Fruit fly (Drosophila melanogaster) whole organism, embryonic: Measurements from ENCODE around the gene lin-52.

Source experiments
- Ada2b ChIP-seq: fragments of 200-800 bp; sonication (Bioruptor generic); IDR thresholded peaks from 2 replicates; pipeline ENCODE4 v1.3.6; 2022; ENCODE audit warnings: missing biosample characterization, missing genetic modification characterization
- Atf3 ChIP-seq: fragments of 200-800 bp; sonication (Bioruptor generic); optimal IDR thresholded peaks from 3 replicates; lab custom pipeline; 2016; ENCODE audit warnings: missing biosample characterization, missing genetic modification characterization
- B-H1 ChIP-seq: fragments of 200-800 bp; sonication (Bioruptor generic); IDR thresholded peaks from 3 replicates; pipeline ENCODE4 v1.3.6; 2022; ENCODE audit warnings: missing biosample characterization, missing genetic modification characterization
- Bteb2 ChIP-seq: fragments of 200-800 bp; sonication (Bioruptor generic); optimal IDR thresholded peaks from 2 replicates; lab custom pipeline; 2016; ENCODE audit warnings: missing biosample characterization, missing genetic modification characterization
- CG10267 ChIP-seq: fragments of 200-800 bp; sonication (Bioruptor generic); optimal IDR thresholded peaks from 2 replicates; lab custom pipeline; 2018; ENCODE audit warnings: missing biosample characterization, mild to moderate bottlenecking, missing genetic modification characterization, moderate library complexity
- CG10462 ChIP-seq: fragments of 200-800 bp; sonication (Bioruptor generic); optimal IDR thresholded peaks from 2 replicates; lab custom pipeline; 2016; ENCODE audit warnings: missing biosample characterization, missing genetic modification characterization
- CG11093 ChIP-seq: fragments of 200-800 bp; sonication (Bioruptor generic); IDR thresholded peaks from 3 replicates; pipeline ENCODE4 v1.3.6; 2022; ENCODE audit warnings: missing biosample characterization, missing genetic modification characterization
- CG11247 ChIP-seq: fragments of 200-800 bp; sonication (Bioruptor generic); IDR thresholded peaks from 2 replicates; pipeline ENCODE4 v1.3.6; 2022; ENCODE audit warnings: missing biosample characterization, missing genetic modification characterization
- CG12155 ChIP-seq: fragments of 200-800 bp; sonication (Bioruptor generic); optimal IDR thresholded peaks from 3 replicates; lab custom pipeline; 2016; ENCODE audit warnings: missing biosample characterization, missing genetic modification characterization
- CG12659 ChIP-seq: fragments of 200-800 bp; sonication (Bioruptor generic); optimal IDR thresholded peaks from 3 replicates; lab custom pipeline; 2017; ENCODE audit warnings: mild to moderate bottlenecking, missing biosample characterization, missing genetic modification reagents, missing genetic modification characterization
- CG13287 ChIP-seq: fragments of 200-800 bp; sonication (Bioruptor generic); IDR thresholded peaks from 2 replicates; pipeline ENCODE4 v1.3.6; 2022; ENCODE audit warnings: missing biosample characterization, missing genetic modification characterization; ENCODE audit not compliant: partially characterized antibody
- CG1647 ChIP-seq: fragments of 200-800 bp; sonication (Bioruptor generic); optimal IDR thresholded peaks from 3 replicates; lab custom pipeline; 2016; ENCODE audit warnings: missing biosample characterization, missing genetic modification characterization
- CG16779 ChIP-seq: fragments of 200-800 bp; sonication (Bioruptor generic); IDR thresholded peaks from 2 replicates; pipeline ENCODE4 v1.3.6; 2022; ENCODE audit warnings: missing biosample characterization, missing genetic modification characterization
- CG17186 ChIP-seq: fragments of 200-800 bp; sonication (Bioruptor generic); optimal IDR thresholded peaks from 3 replicates; lab custom pipeline; 2017; ENCODE audit warnings: missing biosample characterization, missing genetic modification reagents, missing genetic modification characterization
- CG17328 ChIP-seq: fragments of 200-800 bp; sonication (Bioruptor generic); IDR thresholded peaks from 2 replicates; pipeline ENCODE4 v1.3.6; 2022; ENCODE audit warnings: missing biosample characterization, missing genetic modification characterization
- CG17361 ChIP-seq: fragments of 200-800 bp; sonication (Bioruptor generic); IDR thresholded peaks from 3 replicates; pipeline ENCODE4 v1.3.6; 2022; ENCODE audit warnings: missing biosample characterization, missing genetic modification characterization
- CG17385 ChIP-seq: fragments of 200-800 bp; sonication (Bioruptor generic); optimal IDR thresholded peaks from 3 replicates; lab custom pipeline; 2018; ENCODE audit warnings: missing biosample characterization, mild to moderate bottlenecking, missing genetic modification characterization
- CG1792 ChIP-seq: fragments of 200-800 bp; sonication (Bioruptor generic); optimal IDR thresholded peaks from 2 replicates; lab custom pipeline; 2016; ENCODE audit warnings: missing biosample characterization, missing genetic modification characterization
- CG2116 ChIP-seq: fragments of 200-800 bp; sonication (Bioruptor generic); optimal IDR thresholded peaks from 3 replicates; lab custom pipeline; 2018; ENCODE audit warnings: missing biosample characterization, mild to moderate bottlenecking, missing genetic modification characterization
- CG2889 ChIP-seq: fragments of 200-800 bp; sonication (Bioruptor generic); IDR thresholded peaks from 3 replicates; pipeline ENCODE4 v1.3.6; 2022; ENCODE audit warnings: missing biosample characterization, missing genetic modification characterization
- CG33213 ChIP-seq: fragments of 200-800 bp; sonication (Bioruptor generic); optimal IDR thresholded peaks from 3 replicates; lab custom pipeline; 2016; ENCODE audit warnings: missing biosample characterization, missing genetic modification characterization
- CG42726 ChIP-seq: fragments of 200-800 bp; sonication (Bioruptor generic); IDR thresholded peaks from 2 replicates; pipeline ENCODE4 v1.3.6; 2022; ENCODE audit warnings: missing biosample characterization, missing genetic modification characterization; ENCODE audit not compliant: partially characterized antibody
- CG5180 ChIP-seq: fragments of 200-800 bp; sonication (Bioruptor generic); optimal IDR thresholded peaks from 3 replicates; lab custom pipeline; 2017; ENCODE audit warnings: missing biosample characterization, missing genetic modification characterization, mild to moderate bottlenecking, moderate library complexity, missing genetic modification reagents
- CG6854 ChIP-seq: fragments of 200-800 bp; sonication (Bioruptor generic); optimal IDR thresholded peaks from 3 replicates; lab custom pipeline; 2017; ENCODE audit warnings: missing biosample characterization, mild to moderate bottlenecking, missing genetic modification characterization
- CG9876 ChIP-seq: fragments of 200-800 bp; sonication (Bioruptor generic); optimal IDR thresholded peaks from 2 replicates; lab custom pipeline; 2016; ENCODE audit warnings: missing biosample characterization, missing genetic modification characterization
- Camta ChIP-seq: fragments of 200-800 bp; sonication (Bioruptor generic); optimal IDR thresholded peaks from 2 replicates; lab custom pipeline; 2016; ENCODE audit warnings: missing biosample characterization, missing genetic modification characterization
- Chrac-16 ChIP-seq: fragments of 200-800 bp; sonication (Bioruptor generic); optimal IDR thresholded peaks from 3 replicates; lab custom pipeline; 2016; ENCODE audit warnings: missing biosample characterization, missing genetic modification characterization
- Dip3 ChIP-seq: fragments of 200-800 bp; sonication (Bioruptor generic); optimal IDR thresholded peaks from 3 replicates; lab custom pipeline; 2016; ENCODE audit warnings: missing biosample characterization, missing genetic modification characterization
- Dp ChIP-seq: fragments of 200-800 bp; sonication (Bioruptor generic); optimal IDR thresholded peaks from 2 replicates; lab custom pipeline; 2018; ENCODE audit warnings: missing biosample characterization, mild to moderate bottlenecking, missing genetic modification characterization, moderate library complexity
- Gug ChIP-seq: fragments of 200-800 bp; sonication (Bioruptor generic); IDR thresholded peaks from 4 replicates; pipeline ENCODE4 v1.3.6; 2022; ENCODE audit warnings: missing biosample characterization, missing genetic modification characterization
- NFAT ChIP-seq: fragments of 200-800 bp; sonication (Bioruptor generic); IDR thresholded peaks from 2 replicates; pipeline ENCODE4 v1.3.6; 2022; ENCODE audit warnings: missing biosample characterization, missing genetic modification characterization
- NK7.1 ChIP-seq: fragments of 200-800 bp; sonication (Bioruptor generic); optimal IDR thresholded peaks from 3 replicates; lab custom pipeline; 2016; ENCODE audit warnings: missing biosample characterization, missing genetic modification characterization
- Rx ChIP-seq: fragments of 200-800 bp; sonication (Bioruptor generic); IDR thresholded peaks from 2 replicates; pipeline ENCODE4 v1.3.6; 2022; ENCODE audit warnings: missing biosample characterization, missing genetic modification characterization
- Sox102F ChIP-seq: fragments of 200-800 bp; sonication (Bioruptor generic); optimal IDR thresholded peaks from 2 replicates; lab custom pipeline; 2018; ENCODE audit warnings: missing biosample characterization, mild to moderate bottlenecking, missing genetic modification characterization, moderate library complexity
- TFAM ChIP-seq: fragments of 200-800 bp; sonication (Bioruptor generic); optimal IDR thresholded peaks from 2 replicates; lab custom pipeline; 2017; ENCODE audit warnings: missing biosample characterization, missing genetic modification characterization, inconsistent platforms
- Trl ChIP-seq, 3 experiments: fragments of >200 bp in 2 of 3; fragments of 200-800 bp in 1 of 3; sonication (Bioruptor generic) in 1 of 3; optimal IDR thresholded peaks; 2 replicates in 1 of 3; 3 replicates in 2 of 3; lab custom pipeline; 2016 to 2017; ENCODE audit warnings: missing biosample characterization in 1 of 3, missing genetic modification characterization in 1 of 3
- Vsx1 ChIP-seq: fragments of 200-800 bp; sonication (Bioruptor generic); optimal IDR thresholded peaks from 2 replicates; lab custom pipeline; 2017; ENCODE audit warnings: missing biosample characterization, mild to moderate bottlenecking, missing genetic modification characterization, missing genetic modification reagents
- az2 ChIP-seq: fragments of 200-800 bp; sonication (Bioruptor generic); optimal IDR thresholded peaks from 3 replicates; lab custom pipeline; 2016; ENCODE audit warnings: missing biosample characterization, missing genetic modification characterization
- chn ChIP-seq: fragments of 200-800 bp; sonication (Bioruptor generic); optimal IDR thresholded peaks from 2 replicates; lab custom pipeline; 2016; ENCODE audit warnings: missing biosample characterization, missing genetic modification characterization
- crc ChIP-seq: fragments of 200-800 bp; sonication (Bioruptor generic); optimal IDR thresholded peaks from 2 replicates; lab custom pipeline; 2016; ENCODE audit warnings: missing biosample characterization, missing genetic modification characterization
- dysf ChIP-seq: fragments of 200-800 bp; sonication (Bioruptor generic); IDR thresholded peaks from 3 replicates; pipeline ENCODE4 v1.3.6; 2022; ENCODE audit warnings: missing biosample characterization, missing genetic modification characterization
- fd102C ChIP-seq: fragments of 200-800 bp; sonication (Bioruptor generic); optimal IDR thresholded peaks from 2 replicates; lab custom pipeline; 2018; ENCODE audit warnings: missing biosample characterization, mild to moderate bottlenecking, missing genetic modification characterization, moderate library complexity
- hbn ChIP-seq: fragments of 200-800 bp; sonication (Bioruptor generic); IDR thresholded peaks from 2 replicates; pipeline ENCODE4 v1.3.6; 2022; ENCODE audit warnings: missing biosample characterization, missing genetic modification characterization; ENCODE audit not compliant: partially characterized antibody
- kah ChIP-seq: fragments of 200-800 bp; sonication (Bioruptor generic); optimal IDR thresholded peaks from 2 replicates; lab custom pipeline; 2018; ENCODE audit warnings: missing biosample characterization, mild to moderate bottlenecking, missing genetic modification characterization
- nom ChIP-seq: fragments of 200-800 bp; sonication (Bioruptor generic); optimal IDR thresholded peaks from 2 replicates; lab custom pipeline; 2017; ENCODE audit warnings: missing biosample characterization, missing genetic modification characterization, mild to moderate bottlenecking, moderate library complexity, missing genetic modification reagents
- p53 ChIP-seq: fragments of 200-800 bp; sonication (Bioruptor generic); optimal IDR thresholded peaks from 2 replicates; lab custom pipeline; 2016; ENCODE audit warnings: missing biosample characterization, missing genetic modification characterization
- repo ChIP-seq: fragments of 200-800 bp; sonication (Bioruptor generic); optimal IDR thresholded peaks from 2 replicates; lab custom pipeline; 2016; ENCODE audit warnings: missing biosample characterization, missing genetic modification characterization
- trh ChIP-seq: fragments of 200-800 bp; sonication (Bioruptor generic); optimal IDR thresholded peaks from 2 replicates; lab custom pipeline; 2016; ENCODE audit warnings: missing biosample characterization, missing genetic modification characterization
- tx ChIP-seq: fragments of 200-800 bp; sonication (Bioruptor generic); optimal IDR thresholded peaks from 2 replicates; lab custom pipeline; 2016; ENCODE audit warnings: missing biosample characterization, missing genetic modification characterization
- unc-4 ChIP-seq: fragments of 200-800 bp; sonication (Bioruptor generic); IDR thresholded peaks from 2 replicates; pipeline ENCODE4 v1.3.6; 2022; ENCODE audit warnings: missing biosample characterization, missing genetic modification characterization; ENCODE audit not compliant: partially characterized antibody

The lin-52 gene

dm6 chrX:5737676-5738220 is 17.0 kb downstream of the lin-52 start, which contains the start of gene Snx27 (continued):
- peak; percentile 6 for TF ChIP-seq Camta (GFP tag; lab: Kevin White, UChicago)
- TF ChIP-seq trh (GFP tag; lab: Kevin White, UChicago), result no peak
- TF ChIP-seq Rx (GFP tag; lab: Robert Waterston, UW), result no peak
- no peak for TF ChIP-seq fd102C (GFP tag; lab: Kevin White, UChicago)
- peak; percentile 32 for TF ChIP-seq CG1792
- TF ChIP-seq B-H1, result no peak
- no peak for TF ChIP-seq CG10462 (GFP tag; lab: Kevin White, UChicago)
- TF ChIP-seq Bteb2 (GFP tag; lab: Kevin White, UChicago), result peak; percentile 56
- peak; percentile 16 for TF ChIP-seq az2 (GFP tag; lab: Kevin White, UChicago)
- TF ChIP-seq NFAT, result peak; percentile 52; the same call in 1 of the 2 replicates
- peak; percentile 60 for TF ChIP-seq CG1647 (GFP tag; lab: Kevin White, UChicago)
- TF ChIP-seq Sox102F (GFP tag; lab: Kevin White, UChicago), result peak; percentile 10
- TF ChIP-seq Dp, result peak; percentile 70
- no peak for TF ChIP-seq Atf3 (GFP tag; lab: Kevin White, UChicago)
- no peak for TF ChIP-seq Trl (optimal IDR thresholded peaks at IDR 0.05; lab: Kevin White, UChicago)
- TF ChIP-seq Trl (GFP tag; optimal IDR thresholded peaks at IDR 0.05; lab: Kevin White, UChicago), result peak; percentile 70
- TF ChIP-seq CG13287 (GFP tag; lab: Robert Waterston, UW), result peak; percentile 100
- TF ChIP-seq CG2116 (GFP tag; lab: Kevin White, UChicago), result peak; percentile 93
- peak; percentile 99 for TF ChIP-seq unc-4
- TF ChIP-seq p53 (GFP tag; lab: Kevin White, UChicago), result peak; percentile 75
- TF ChIP-seq Dip3 (GFP tag; lab: Kevin White, UChicago), result peak; percentile 20
- peak; percentile 35 for TF ChIP-seq CG12155 (GFP tag; lab: Kevin White, UChicago)
- peak; percentile 6 for TF ChIP-seq tx (GFP tag; lab: Kevin White, UChicago)
- peak; percentile 12 for TF ChIP-seq crc (GFP tag; lab: Kevin White, UChicago)
- TF ChIP-seq CG16779 (GFP tag; lab: Robert Waterston, UW), result no peak
- peak; percentile 46 for TF ChIP-seq CG9876
- peak; percentile 99 for TF ChIP-seq hbn
- TF ChIP-seq Chrac-16 (GFP tag; lab: Kevin White, UChicago), result peak; percentile 12
- peak; percentile 59; the same call in 1 of the 2 replicates for TF ChIP-seq CG11247 (GFP tag; lab: Robert Waterston, UW)
- TF ChIP-seq CG2889 (GFP tag; lab: Robert Waterston, UW), result no peak
- peak; percentile 17 for TF ChIP-seq CG17385
- peak; percentile 100 for TF ChIP-seq CG42726 (GFP tag; lab: Robert Waterston, UW)
- TF ChIP-seq CG12659, result peak; percentile 87
- peak; percentile 88 for TF ChIP-seq CG17186
- TF ChIP-seq NK7.1 (GFP tag; lab: Kevin White, UChicago), result no peak
- peak; percentile 8 for TF ChIP-seq repo (GFP tag; lab: Kevin White, UChicago)
- TF ChIP-seq CG5180 (GFP tag; lab: Kevin White, UChicago), result no peak
- TF ChIP-seq nom, result peak; percentile 36
- TF ChIP-seq CG17328 (GFP tag; lab: Robert Waterston, UW), result peak; percentile 31; the same call in 1 of the 2 replicates
- TF ChIP-seq CG17361 (GFP tag; lab: Robert Waterston, UW), result 0 out of 3 replicates have a peak, but pooled peaks have one; percentile 15
- peak; percentile 41 for TF ChIP-seq chn (GFP tag; lab: Kevin White, UChicago)
- peak; percentile 46 for TF ChIP-seq CG6854 (GFP tag; lab: Kevin White, UChicago)
- TF ChIP-seq CG33213 (GFP tag; lab: Kevin White, UChicago), result peak; percentile 78
- peak; percentile 58; the same call in 1 of the 4 replicates for TF ChIP-seq Gug (GFP tag; lab: Robert Waterston, UW)
- peak; percentile 14 for TF ChIP-seq Vsx1 (GFP tag; lab: Kevin White, UChicago)
- no peak for TF ChIP-seq TFAM
- TF ChIP-seq dysf, result peak; percentile 60; the same call in 2 of the 3 replicates
- peak; percentile 97 for TF ChIP-seq CG10267 (tag; lab: Kevin White, UChicago)
- no peak for TF ChIP-seq Ada2b (GFP tag; lab: Robert Waterston, UW)
- no peak for TF ChIP-seq kah (GFP tag; lab: Kevin White, UChicago)
- no peak for TF ChIP-seq CG11093 (GFP tag; lab: Robert Waterston, UW)
